Worm (Caenorhabditis elegans): ENCODE data around the gene spp-31.

DNA sequence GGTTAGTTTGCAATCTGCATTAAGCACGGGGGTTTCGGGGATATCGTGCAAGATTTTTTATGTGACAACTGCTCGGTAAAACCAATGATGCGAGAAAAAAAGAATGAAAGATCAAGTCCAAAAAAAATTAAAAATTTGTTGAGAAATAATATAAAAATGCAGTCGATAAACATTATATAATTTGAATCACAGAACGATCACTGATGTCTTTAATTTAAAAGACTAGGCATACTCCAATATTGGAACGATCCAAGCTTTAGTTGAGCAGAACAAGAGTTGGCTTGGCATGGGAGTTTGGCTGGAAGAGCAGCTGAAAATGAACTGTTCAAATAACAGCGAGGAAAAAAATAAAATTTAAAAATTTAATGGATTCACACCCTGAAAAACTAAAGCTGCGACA is 20.9 kb downstream of the spp-31 start, which contains the start of gene clec-171:
- TF ChIP-seq nhr-28 (tag; optimal IDR thresholded peaks at IDR 0.05) (no peak), fos-1 (tag; optimal IDR thresholded peaks at IDR 0.05) (no peak), fkh-10 (GFP tag; optimal IDR thresholded peaks at IDR 0.05) (no peak), ZK546.5 (tag; optimal IDR thresholded peaks at IDR 0.05) (no peak), zag-1 (tag; optimal IDR thresholded peaks at IDR 0.05) (no peak), daf-12 (tag; optimal IDR thresholded peaks at IDR 0.05) (no peak), hlh-11 (tag; optimal IDR thresholded peaks at IDR 0.05) (no peak)
